Fruit fly (Drosophila melanogaster) whole organism, embryonic: ENCODE results near the gene CG1847.

ENCODE experiments used
- BEAF-32 ChIP-seq: fragments of 200-800 bp; sonication (Bioruptor generic); optimal IDR thresholded peaks from 3 replicates; lab custom pipeline; 2017; ENCODE audit warnings: missing biosample characterization, missing genetic modification characterization, mild to moderate bottlenecking, moderate library complexity, missing genetic modification reagents
- CG11247 ChIP-seq: fragments of 200-800 bp; sonication (Bioruptor generic); IDR thresholded peaks from 2 replicates; pipeline ENCODE4 v1.3.6; 2022; ENCODE audit warnings: missing biosample characterization, missing genetic modification characterization
- CG12104 ChIP-seq: fragments of 200-800 bp; sonication (Bioruptor generic); optimal IDR thresholded peaks from 3 replicates; lab custom pipeline; 2016; ENCODE audit warnings: missing biosample characterization, missing genetic modification characterization
- CG13296 ChIP-seq: fragments of 200-800 bp; sonication (Bioruptor generic); optimal IDR thresholded peaks from 3 replicates; lab custom pipeline; 2018; ENCODE audit warnings: missing biosample characterization, mild to moderate bottlenecking, missing genetic modification characterization
- CG14860 ChIP-seq: fragments of 200-800 bp; sonication (Bioruptor generic); IDR thresholded peaks from 3 replicates; pipeline ENCODE4 v1.3.6; 2022; ENCODE audit warnings: missing biosample characterization, missing genetic modification characterization; ENCODE audit not compliant: partially characterized antibody
- CG17186 ChIP-seq: fragments of 200-800 bp; sonication (Bioruptor generic); optimal IDR thresholded peaks from 3 replicates; lab custom pipeline; 2017; ENCODE audit warnings: missing biosample characterization, missing genetic modification reagents, missing genetic modification characterization
- CG17359 ChIP-seq: fragments of 200-800 bp; sonication (Bioruptor generic); optimal IDR thresholded peaks from 3 replicates; lab custom pipeline; 2018; ENCODE audit warnings: missing biosample characterization, mild to moderate bottlenecking, missing genetic modification characterization, moderate library complexity
- CG17802 ChIP-seq: fragments of 200-800 bp; sonication (Bioruptor generic); optimal IDR thresholded peaks from 2 replicates; lab custom pipeline; 2018; ENCODE audit warnings: missing biosample characterization, mild to moderate bottlenecking, missing genetic modification characterization, moderate library complexity
- CG18011 ChIP-seq: fragments of 200-800 bp; sonication (Bioruptor generic); optimal IDR thresholded peaks from 2 replicates; lab custom pipeline; 2017; ENCODE audit warnings: missing biosample characterization, missing genetic modification characterization, mild to moderate bottlenecking, moderate library complexity, missing genotype
- CG18599 ChIP-seq: fragments of 200-800 bp; sonication (Bioruptor generic); optimal IDR thresholded peaks from 3 replicates; lab custom pipeline; 2017; ENCODE audit warnings: missing biosample characterization, missing genetic modification characterization, mild to moderate bottlenecking, moderate library complexity, missing genetic modification reagents
- CG18764 ChIP-seq: fragments of 200-800 bp; sonication (Bioruptor generic); optimal IDR thresholded peaks from 3 replicates; lab custom pipeline; 2016; ENCODE audit warnings: missing biosample characterization, missing genetic modification characterization
- CG2129 ChIP-seq: fragments of 200-800 bp; sonication (Bioruptor generic); IDR thresholded peaks from 2 replicates; pipeline ENCODE4 v1.3.6; 2022; ENCODE audit warnings: missing biosample characterization, missing genetic modification characterization; ENCODE audit not compliant: partially characterized antibody
- CG30403 ChIP-seq: fragments of 200-800 bp; sonication (Bioruptor generic); optimal IDR thresholded peaks from 3 replicates; lab custom pipeline; 2016; ENCODE audit warnings: missing biosample characterization, missing genetic modification characterization
- CG3163 ChIP-seq: fragments of 200-800 bp; sonication (Bioruptor generic); optimal IDR thresholded peaks from 3 replicates; lab custom pipeline; 2016; ENCODE audit warnings: missing biosample characterization, missing genetic modification characterization
- CG32772 ChIP-seq: fragments of 200-800 bp; sonication (Bioruptor generic); IDR thresholded peaks from 2 replicates; pipeline ENCODE4 v1.3.6; 2022; ENCODE audit warnings: missing biosample characterization, missing genetic modification characterization
- CG3847 ChIP-seq: fragments of 200-800 bp; sonication (Bioruptor generic); IDR thresholded peaks from 2 replicates; pipeline ENCODE4 v1.3.6; 2022; ENCODE audit warnings: missing biosample characterization, missing genetic modification characterization
- CG4854 ChIP-seq: fragments of 200-800 bp; sonication (Bioruptor generic); optimal IDR thresholded peaks from 2 replicates; lab custom pipeline; 2016; ENCODE audit warnings: missing biosample characterization, missing genetic modification characterization, inconsistent platforms
- CG6765 ChIP-seq: fragments of 200-800 bp; sonication (Bioruptor generic); optimal IDR thresholded peaks from 3 replicates; lab custom pipeline; 2017; ENCODE audit warnings: missing biosample characterization, mild to moderate bottlenecking, missing genetic modification characterization
- CG7987 ChIP-seq: fragments of 200-800 bp; sonication (Bioruptor generic); optimal IDR thresholded peaks from 2 replicates; lab custom pipeline; 2018; ENCODE audit warnings: missing biosample characterization, mild to moderate bottlenecking, missing genetic modification characterization, moderate library complexity
- CG9817 ChIP-seq: fragments of 200-800 bp; sonication (Bioruptor generic); optimal IDR thresholded peaks from 2 replicates; lab custom pipeline; 2018; ENCODE audit warnings: missing biosample characterization, mild to moderate bottlenecking, missing genetic modification characterization, moderate library complexity
- Dll ChIP-seq: fragments of 200-800 bp; sonication (Bioruptor generic); IDR thresholded peaks from 4 replicates; pipeline ENCODE4 v1.3.6; 2022; ENCODE audit warnings: missing biosample characterization, missing genetic modification characterization; ENCODE audit not compliant: partially characterized antibody
- H15 ChIP-seq: fragments of 200-800 bp; sonication (Bioruptor generic); IDR thresholded peaks from 3 replicates; pipeline ENCODE4 v1.3.6; 2022; ENCODE audit warnings: missing biosample characterization, missing genetic modification characterization
- HmgZ ChIP-seq: fragments of 200-800 bp; sonication (Bioruptor generic); optimal IDR thresholded peaks from 2 replicates; lab custom pipeline; 2018; ENCODE audit warnings: missing biosample characterization, mild to moderate bottlenecking, missing genetic modification characterization
- MESR4 ChIP-seq: fragments of 200-800 bp; sonication (Bioruptor generic); optimal IDR thresholded peaks from 2 replicates; lab custom pipeline; 2018; ENCODE audit warnings: missing biosample characterization, mild to moderate bottlenecking, missing genetic modification characterization, moderate library complexity
- NFAT ChIP-seq: fragments of 200-800 bp; sonication (Bioruptor generic); IDR thresholded peaks from 2 replicates; pipeline ENCODE4 v1.3.6; 2022; ENCODE audit warnings: missing biosample characterization, missing genetic modification characterization
- PHDP ChIP-seq: fragments of 200-800 bp; sonication (Bioruptor generic); optimal IDR thresholded peaks from 3 replicates; lab custom pipeline; 2018; ENCODE audit warnings: missing biosample characterization, mild to moderate bottlenecking, missing genetic modification characterization, moderate library complexity
- Side ChIP-seq: fragments of 200-800 bp; sonication (Bioruptor generic); optimal IDR thresholded peaks from 2 replicates; lab custom pipeline; 2016; ENCODE audit warnings: missing biosample characterization, missing genetic modification characterization
- Sry-δ ChIP-seq: fragments of 200-800 bp; sonication (Bioruptor generic); optimal IDR thresholded peaks from 2 replicates; lab custom pipeline; 2016; ENCODE audit warnings: missing biosample characterization, missing genetic modification characterization
- amos ChIP-seq: fragments of 200-800 bp; sonication (Bioruptor generic); IDR thresholded peaks from 2 replicates; pipeline ENCODE4 v1.3.6; 2022; ENCODE audit warnings: missing biosample characterization, missing genetic modification characterization; ENCODE audit not compliant: partially characterized antibody
- bcd ChIP-seq: fragments of 200-800 bp; sonication (Bioruptor generic); optimal IDR thresholded peaks from 2 replicates; lab custom pipeline; 2017; ENCODE audit warnings: missing biosample characterization, mild to moderate bottlenecking, missing genetic modification characterization
- bsh ChIP-seq, 2 experiments: fragments of 200-800 bp; sonication (Bioruptor generic); optimal IDR thresholded peaks; 2 replicates each; lab custom pipeline; 2017 to 2018; ENCODE audit warnings: mild to moderate bottlenecking in 2 of 2, missing biosample characterization in 2 of 2, missing genetic modification characterization in 2 of 2, moderate library complexity in 1 of 2
- cad ChIP-seq: fragments of >200 bp; optimal IDR thresholded peaks from 2 replicates; lab custom pipeline; 2017; ENCODE audit warnings: missing biosample characterization, missing genetic modification characterization
- ci ChIP-seq: fragments of 200-800 bp; sonication (Bioruptor generic); IDR thresholded peaks from 3 replicates; pipeline ENCODE4 v1.3.6; 2022; ENCODE audit warnings: missing biosample characterization, missing genetic modification characterization
- crp ChIP-seq, 2 experiments: fragments of 200-800 bp; sonication (Bioruptor generic); optimal IDR thresholded peaks; 2 replicates in 1 of 2; 3 replicates in 1 of 2; lab custom pipeline; 2017; ENCODE audit warnings: missing biosample characterization in 2 of 2, missing genetic modification characterization in 2 of 2, mild to moderate bottlenecking in 1 of 2, moderate library complexity in 1 of 2
- dm ChIP-seq: fragments of 200-800 bp; sonication (Bioruptor generic); optimal IDR thresholded peaks from 3 replicates; lab custom pipeline; 2016; ENCODE audit warnings: missing biosample characterization, missing genetic modification characterization
- dysf ChIP-seq: fragments of 200-800 bp; sonication (Bioruptor generic); IDR thresholded peaks from 3 replicates; pipeline ENCODE4 v1.3.6; 2022; ENCODE audit warnings: missing biosample characterization, missing genetic modification characterization
- gcm2 ChIP-seq: fragments of 200-800 bp; sonication (Bioruptor generic); optimal IDR thresholded peaks from 2 replicates; lab custom pipeline; 2016; ENCODE audit warnings: missing biosample characterization, missing genetic modification characterization
- gfzf ChIP-seq: fragments of 200-800 bp; sonication (Bioruptor generic); optimal IDR thresholded peaks from 2 replicates; lab custom pipeline; 2016; ENCODE audit warnings: missing biosample characterization, mild to moderate bottlenecking, missing genetic modification characterization, moderate library complexity
- hbn ChIP-seq: fragments of 200-800 bp; sonication (Bioruptor generic); IDR thresholded peaks from 2 replicates; pipeline ENCODE4 v1.3.6; 2022; ENCODE audit warnings: missing biosample characterization, missing genetic modification characterization; ENCODE audit not compliant: partially characterized antibody
- lmd ChIP-seq: fragments of 200-800 bp; sonication (Bioruptor generic); IDR thresholded peaks from 2 replicates; pipeline ENCODE4 v1.3.6; 2022; ENCODE audit warnings: missing biosample characterization, missing genetic modification characterization
- onecut ChIP-seq: fragments of 200-800 bp; sonication (Bioruptor generic); IDR thresholded peaks from 2 replicates; pipeline ENCODE4 v1.3.6; 2022; ENCODE audit warnings: missing biosample characterization, missing genetic modification characterization
- phol ChIP-seq: fragments of 200-800 bp; sonication (Bioruptor generic); optimal IDR thresholded peaks from 3 replicates; lab custom pipeline; 2018; ENCODE audit warnings: missing biosample characterization, mild to moderate bottlenecking, missing genetic modification characterization, moderate library complexity
- pita ChIP-seq: fragments of 200-800 bp; sonication (Bioruptor generic); optimal IDR thresholded peaks from 2 replicates; lab custom pipeline; 2017; ENCODE audit warnings: missing biosample characterization, mild to moderate bottlenecking, missing genetic modification characterization
- prd ChIP-seq, 3 experiments: fragments of >200 bp in 2 of 3; fragments of 200-800 bp in 1 of 3; sonication (Bioruptor generic) in 1 of 3; optimal IDR thresholded peaks in 2 of 3; IDR thresholded peaks in 1 of 3; 2 replicates in 2 of 3; 3 replicates in 1 of 3; pipeline versions ENCODE4 v1.3.6 to Lab custom; 2017 to 2022; ENCODE audit warnings: missing biosample characterization in 1 of 3, missing genetic modification characterization in 1 of 3
- sisA ChIP-seq: fragments of 200-800 bp; sonication (Bioruptor generic); IDR thresholded peaks from 2 replicates; pipeline ENCODE4 v1.3.6; 2022; ENCODE audit warnings: missing biosample characterization, missing genetic modification characterization
- tin ChIP-seq: fragments of 200-800 bp; sonication (Bioruptor generic); optimal IDR thresholded peaks from 3 replicates; lab custom pipeline; 2016; ENCODE audit warnings: missing biosample characterization, missing genetic modification characterization
- yki ChIP-seq: fragments of >200 bp; optimal IDR thresholded peaks from 3 replicates; lab custom pipeline; 2018
- zen2 ChIP-seq: fragments of 200-800 bp; sonication (Bioruptor generic); IDR thresholded peaks from 3 replicates; pipeline ENCODE4 v1.3.6; 2022; ENCODE audit warnings: missing biosample characterization, missing genetic modification characterization; ENCODE audit not compliant: partially characterized antibody

Gene CG1847

DNA sequence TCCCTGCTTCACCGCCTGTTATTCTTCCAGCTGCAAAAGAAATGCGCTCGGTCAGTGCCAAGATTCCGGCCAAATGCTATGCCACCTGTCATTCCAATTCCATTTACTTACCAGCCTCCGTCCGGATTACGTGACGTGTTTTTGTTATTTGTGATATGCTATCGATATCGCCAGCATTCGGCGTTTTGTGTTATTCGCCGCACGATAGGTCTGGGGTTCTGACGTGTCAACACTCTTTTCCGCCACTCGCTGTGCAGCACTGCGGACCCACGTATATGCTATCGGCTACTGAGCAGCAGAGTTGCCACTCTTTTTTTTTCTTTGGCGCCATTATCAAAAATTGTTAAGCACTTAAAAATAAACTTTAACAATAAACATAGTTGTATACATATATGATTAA, 16.7 kb upstream of the CG1847 start, which contains the start of gene p24-1 (continued):
- TF ChIP-seq CG7987 (GFP tag; lab: Kevin White, UChicago) (peak; percentile 26), Side (GFP tag; lab: Kevin White, UChicago) (peak; percentile 57), CG9817 (tag; lab: Kevin White, UChicago) (peak; percentile 51), phol (tag; lab: Kevin White, UChicago) (peak; percentile 64), CG30403 (GFP tag; lab: Kevin White, UChicago) (peak; percentile 42), cad (GFP tag; lab: Kevin White, UChicago) (no peak), CG13296 (GFP tag; lab: Kevin White, UChicago) (peak; percentile 28), CG6765 (GFP tag; lab: Kevin White, UChicago) (peak; percentile 14), Dll (GFP tag; lab: Robert Waterston, UW) (peak; percentile 83), dm (GFP tag; lab: Kevin White, UChicago) (peak; percentile 61), bsh (GFP tag; optimal IDR thresholded peaks at IDR 0.05; lab: Kevin White, UChicago) (peak in 1 of 2 experiments; percentile 8), lmd (GFP tag; lab: Robert Waterston, UW) (peak; percentile 11; the same call in 1 of the 2 replicates), bcd (GFP tag; lab: Kevin White, UChicago) (peak; percentile 44), CG12104 (GFP tag; lab: Kevin White, UChicago) (no peak), BEAF-32 (GFP tag; lab: Kevin White, UChicago) (peak; percentile 87), MESR4 (peak; percentile 86), dysf (GFP tag; lab: Robert Waterston, UW) (peak; percentile 37; the same call in 2 of the 3 replicates), HmgZ (peak; percentile 86), CG18764 (GFP tag; lab: Kevin White, UChicago) (peak; percentile 23), onecut (GFP tag; lab: Robert Waterston, UW) (peak; percentile 31; the same call in 1 of the 2 replicates), CG3163 (GFP tag; lab: Kevin White, UChicago) (peak; percentile 43), CG14860 (peak; percentile 74), prd (optimal IDR thresholded peaks at IDR 0.05; lab: Kevin White, UChicago) (no peak), prd (GFP tag; IDR thresholded peaks at IDR 0.05; lab: Robert Waterston, UW) (peak; percentile 5; the same call in 1 of the 3 replicates), CG2129 (peak; percentile 53), yki (lab: Kevin White, UChicago) (no peak), CG17802 (tag; lab: Kevin White, UChicago) (peak; percentile 27), amos (peak; percentile 94), pita (GFP tag; lab: Kevin White, UChicago) (no peak), hbn (GFP tag; lab: Robert Waterston, UW) (peak; percentile 74), zen2 (GFP tag; lab: Robert Waterston, UW) (peak; percentile 60; the same call in 1 of the 3 replicates), sisA (peak; percentile 12; the same call in 1 of the 2 replicates), NFAT (peak; percentile 81), CG4854 (GFP tag; lab: Kevin White, UChicago) (peak; percentile 43), CG11247 (peak; percentile 58), H15 (peak; percentile 13; the same call in 1 of the 3 replicates), ci (peak; percentile 20; the same call in 1 of the 3 replicates), crp (GFP tag; optimal IDR thresholded peaks at IDR 0.05; lab: Kevin White, UChicago) (peak in 1 of 2 experiments; percentile 45), CG17359 (peak; percentile 23), tin (peak; percentile 49), CG17186 (GFP tag; lab: Kevin White, UChicago) (peak; percentile 74), Sry-δ (GFP tag; lab: Kevin White, UChicago) (peak; percentile 87), PHDP (tag; lab: Kevin White, UChicago) (peak; percentile 30), CG18599 (GFP tag; lab: Kevin White, UChicago) (peak; percentile 46), gcm2 (GFP tag; lab: Kevin White, UChicago) (no peak), gfzf (GFP tag; lab: Kevin White, UChicago) (peak; percentile 36), CG32772 (GFP tag; lab: Robert Waterston, UW) (0 out of 2 replicates have a peak, but pooled peaks have one; percentile 15), CG3847 (GFP tag; lab: Robert Waterston, UW) (peak; percentile 87), CG18011 (GFP tag; lab: Kevin White, UChicago) (peak; percentile 18)
